Worm (Caenorhabditis elegans) whole organism, L1 larva: ENCODE results near the gene lido-2.

ENCODE experiments used
- C16A3.4 ChIP-seq: fragments of 150-350 bp; optimal IDR thresholded peaks from 2 replicates; lab custom pipeline; 2014; ENCODE audit warnings: missing biosample characterization, missing genetic modification characterization
- F16B12.6 ChIP-seq: fragments of 150-350 bp; optimal IDR thresholded peaks from 2 replicates; lab custom pipeline; 2014; ENCODE audit warnings: missing biosample characterization, missing genetic modification characterization
- Y116A8C.19 ChIP-seq: sonication (generic microtip); optimal IDR thresholded peaks from 2 replicates; lab custom pipeline; 2016; ENCODE audit warnings: missing compliant biosample characterization, missing genetic modification characterization, borderline replicate concordance
- ama-1 ChIP-seq: fragments of 150-350 bp; optimal IDR thresholded peaks from 2 replicates; lab custom pipeline; 2014
- blmp-1 ChIP-seq: fragments of 150-350 bp; optimal IDR thresholded peaks from 2 replicates; lab custom pipeline; 2014; ENCODE audit warnings: missing biosample characterization, missing genetic modification characterization
- ceh-88 ChIP-seq: fragments of 200-800 bp; sonication (Bioruptor generic); IDR thresholded peaks from 2 replicates; pipeline ENCODE4 v1.3.6; 2022; ENCODE audit warnings: missing genetic modification characterization, missing compliant biosample characterization
- ceh-90 ChIP-seq: sonication (generic microtip); optimal IDR thresholded peaks from 2 replicates; lab custom pipeline; 2016; ENCODE audit warnings: missing genetic modification characterization, missing compliant biosample characterization
- ces-1 ChIP-seq: fragments of 150-350 bp; optimal IDR thresholded peaks from 2 replicates; lab custom pipeline; 2014; ENCODE audit warnings: missing biosample characterization, missing genetic modification reagents, missing genetic modification characterization
- dpl-1 ChIP-seq, 3 experiments: fragments of 150-350 bp in 2 of 3; sonication (generic microtip) in 1 of 3; optimal IDR thresholded peaks; 2 replicates each; lab custom pipeline; 2014 to 2017; ENCODE audit warnings: missing biosample characterization in 3 of 3, missing genetic modification characterization in 3 of 3, missing genetic modification reagents in 3 of 3
- efl-1 ChIP-seq, 4 experiments: fragments of 150-350 bp; optimal IDR thresholded peaks in 3 of 4; peaks in 1 of 4; 1 replicate in 1 of 4; 2 replicates in 3 of 4; lab custom pipeline; 2014; ENCODE audit warnings: missing biosample characterization in 2 of 4, missing genetic modification characterization in 2 of 4, missing genetic modification reagents in 2 of 4
- egl-13 ChIP-seq: sonication (generic microtip); optimal IDR thresholded peaks from 2 replicates; lab custom pipeline; 2016; ENCODE audit warnings: missing genotype, missing genetic modification reagents, missing genetic modification characterization, missing compliant biosample characterization
- elt-2 ChIP-seq: sonication (generic microtip); optimal IDR thresholded peaks from 2 replicates; lab custom pipeline; 2016; ENCODE audit warnings: missing genetic modification characterization, mild to moderate bottlenecking, inconsistent platforms, missing compliant biosample characterization, missing genetic modification reagents
- ets-5 ChIP-seq: fragments of 200-800 bp; sonication (Bioruptor generic); IDR thresholded peaks from 2 replicates; pipeline ENCODE4 v1.3.6; 2022; ENCODE audit warnings: missing genetic modification characterization, missing compliant biosample characterization
- jun-1 ChIP-seq: fragments of 150-350 bp; optimal IDR thresholded peaks from 2 replicates; lab custom pipeline; 2014; ENCODE audit warnings: missing biosample characterization, missing genetic modification reagents, missing genetic modification characterization
- lin-14 ChIP-seq: fragments of 200-800 bp; sonication (Bioruptor generic); optimal IDR thresholded peaks from 2 replicates; lab custom pipeline; 2018; ENCODE audit warnings: mild to moderate bottlenecking, missing genetic modification characterization, moderate library complexity, missing compliant biosample characterization
- lin-15B ChIP-seq: fragments of 150-350 bp; sonication (generic microtip); optimal IDR thresholded peaks from 3 replicates; lab custom pipeline; 2014; ENCODE audit warnings: missing biosample characterization, missing genetic modification characterization
- mep-1 ChIP-seq: fragments of 150-350 bp; optimal IDR thresholded peaks from 2 replicates; lab custom pipeline; 2014; ENCODE audit warnings: missing biosample characterization, missing genetic modification characterization
- nhr-12 ChIP-seq: sonication (generic microtip); optimal IDR thresholded peaks from 2 replicates; lab custom pipeline; 2017; ENCODE audit warnings: missing biosample characterization, missing genetic modification characterization
- nhr-19 ChIP-seq: fragments of 200-800 bp; sonication (Bioruptor generic); conservative IDR thresholded peaks from 2 replicates; pipeline ENCODE4 v1.3.6; 2022; ENCODE audit warnings: missing genetic modification characterization, missing compliant biosample characterization
- nhr-28 ChIP-seq: fragments of 150-350 bp; optimal IDR thresholded peaks from 2 replicates; lab custom pipeline; 2014; ENCODE audit warnings: missing biosample characterization, missing genetic modification characterization
- nhr-71 ChIP-seq: sonication (generic microtip); optimal IDR thresholded peaks from 2 replicates; lab custom pipeline; 2016; ENCODE audit warnings: mild to moderate bottlenecking, missing genetic modification characterization, moderate library complexity, missing compliant biosample characterization
- nhr-90 ChIP-seq: sonication (generic microtip); optimal IDR thresholded peaks from 2 replicates; lab custom pipeline; 2016; ENCODE audit warnings: mild to moderate bottlenecking, missing genetic modification characterization, missing compliant biosample characterization; ENCODE audit not compliant: poor library complexity
- pax-3 ChIP-seq: fragments of 200-800 bp; sonication (Bioruptor generic); optimal IDR thresholded peaks from 2 replicates; lab custom pipeline; 2018; ENCODE audit warnings: mild to moderate bottlenecking, missing genetic modification characterization, moderate library complexity, missing compliant biosample characterization
- pqm-1 ChIP-seq: sonication (generic microtip); optimal IDR thresholded peaks from 3 replicates; lab custom pipeline; 2017; ENCODE audit warnings: missing biosample characterization, missing genetic modification characterization
- snpc-4 ChIP-seq: fragments of 150-350 bp; optimal IDR thresholded peaks from 2 replicates; lab custom pipeline; 2014; ENCODE audit warnings: missing biosample characterization, missing genetic modification characterization
- sup-37 ChIP-seq: fragments of 200-800 bp; sonication (Bioruptor generic); optimal IDR thresholded peaks from 2 replicates; lab custom pipeline; 2018; ENCODE audit warnings: mild to moderate bottlenecking, missing genetic modification characterization, missing compliant biosample characterization
- tlp-1 ChIP-seq: fragments of 150-350 bp; optimal IDR thresholded peaks from 2 replicates; lab custom pipeline; 2014; ENCODE audit warnings: missing biosample characterization, missing genetic modification characterization
- unc-62 ChIP-seq: fragments of 150-350 bp; optimal IDR thresholded peaks from 2 replicates; lab custom pipeline; 2014; ENCODE audit warnings: missing biosample characterization, missing genetic modification reagents, missing genetic modification characterization
- unc-98 ChIP-seq: fragments of 200-800 bp; sonication (Bioruptor generic); IDR thresholded peaks from 2 replicates; pipeline ENCODE4 v1.3.6; 2022; ENCODE audit warnings: missing genetic modification characterization, missing compliant biosample characterization
- vab-15 ChIP-seq: sonication (generic microtip); optimal IDR thresholded peaks from 2 replicates; lab custom pipeline; 2017; ENCODE audit warnings: missing genotype, mild to moderate bottlenecking, missing genetic modification characterization, missing compliant biosample characterization
- ztf-11 ChIP-seq, 2 experiments: sonication (generic microtip); optimal IDR thresholded peaks; 2 replicates each; lab custom pipeline; 2016 to 2017; ENCODE audit warnings: missing genetic modification characterization in 2 of 2, missing biosample characterization in 1 of 2, missing compliant biosample characterization in 1 of 2
- ztf-4 ChIP-seq: fragments of 150-350 bp; optimal IDR thresholded peaks from 2 replicates; lab custom pipeline; 2014; ENCODE audit warnings: missing biosample characterization, missing genetic modification characterization

The lido-2 gene

ce11 chrX:17100656-17101055 is at the start of gene lido-2:
Gene lido-2, minus strand, starts transcription at chrX:17100756.
- TF ChIP-seq sup-37 (GFP tag; lab: Kevin White, UChicago) (no peak), unc-98 (GFP tag; lab: Robert Waterston, UW) (no peak), nhr-19 (GFP tag; lab: Robert Waterston, UW) (no peak), ama-1 (lab: Kevin White, UChicago) (no peak), nhr-12 (tag; lab: Kevin White, UChicago) (no peak), dpl-1 (GFP tag; optimal IDR thresholded peaks at IDR 0.05; lab: Kevin White, UChicago) (no peak), ceh-88 (GFP tag; lab: Robert Waterston, UW) (no peak), mep-1 (no peak), efl-1 (optimal IDR thresholded peaks at IDR 0.05; lab: Kevin White, UChicago) (no peak), efl-1 (GFP tag; optimal IDR thresholded peaks at IDR 0.05 in 1 of 2; lab: Kevin White, UChicago) (no peak), lin-15B (tag; lab: Kevin White, UChicago) (no peak), F16B12.6 (tag; lab: Kevin White, UChicago) (no peak), ceh-90 (tag; lab: Kevin White, UChicago) (no peak), ces-1 (GFP tag; lab: Kevin White, UChicago) (no peak), ztf-11 (tag; optimal IDR thresholded peaks at IDR 0.05; lab: Kevin White, UChicago) (no peak), blmp-1 (tag; lab: Kevin White, UChicago) (no peak), unc-62 (GFP tag; lab: Kevin White, UChicago) (no peak), ztf-4 (tag; lab: Kevin White, UChicago) (no peak), nhr-28 (tag; lab: Kevin White, UChicago) (no peak), snpc-4 (tag; lab: Kevin White, UChicago) (no peak), vab-15 (tag; lab: Kevin White, UChicago) (no peak)

- no peak for TF ChIP-seq efl-1 (optimal IDR thresholded peaks at IDR 0.05; lab: Kevin White, UChicago)
- peak in 1 of 2 experiments; percentile 61 for TF ChIP-seq efl-1 (GFP tag; optimal IDR thresholded peaks at IDR 0.05 in 1 of 2; lab: Kevin White, UChicago)
- TF ChIP-seq C16A3.4 (tag; lab: Kevin White, UChicago) = no peak
- peak; percentile 36 for TF ChIP-seq lin-14 (GFP tag; lab: Kevin White, UChicago)
Observed at ce11 chrX:17149877-17150490, 49.4 kb upstream of the lido-2 start, which contains the start of gene T23C6.4. Gene T23C6.4, minus strand, starts transcription at chrX:17149927.

- TF ChIP-seq jun-1 (peak; percentile 21), elt-2 (tag; lab: Kevin White, UChicago) (peak; percentile 70), ets-5 (no peak), Y116A8C.19 (tag; lab: Kevin White, UChicago) (no peak), efl-1 (optimal IDR thresholded peaks at IDR 0.05; lab: Kevin White, UChicago) (no peak), efl-1 (GFP tag; optimal IDR thresholded peaks at IDR 0.05 in 1 of 2; lab: Kevin White, UChicago) (peak in 1 of 2 experiments; percentile 5), pax-3 (tag; lab: Kevin White, UChicago) (peak; percentile 72), dpl-1 (GFP tag; optimal IDR thresholded peaks at IDR 0.05; lab: Kevin White, UChicago) (no peak)
Observed at ce11 chrX:17146545-17146944, 46.0 kb upstream of the lido-2 start.

- TF ChIP-seq nhr-90 (tag; lab: Kevin White, UChicago) = peak; percentile 3
- peak; percentile 20 for TF ChIP-seq tlp-1 (tag; lab: Kevin White, UChicago)
- TF ChIP-seq elt-2 (tag; lab: Kevin White, UChicago) = peak; percentile 74
- TF ChIP-seq nhr-71 = peak; percentile 20
- TF ChIP-seq egl-13 = no peak
- peak; percentile 34 for TF ChIP-seq pqm-1 (tag; lab: Kevin White, UChicago)
- TF ChIP-seq mep-1 = no peak
- TF ChIP-seq lin-14 (GFP tag; lab: Kevin White, UChicago) = no peak
Observed at ce11 chrX:17140447-17140846, 39.9 kb upstream of the lido-2 start.
